Worm (Caenorhabditis elegans) whole organism, mixed stage, embryonic: Measurements from ENCODE around the gene sprr-2.

ENCODE experiments used
- cnd-1 ChIP-seq: fragments of 200-800 bp; sonication (Bioruptor generic); optimal IDR thresholded peaks from 2 replicates; lab custom pipeline; 2018; ENCODE audit warnings: mild to moderate bottlenecking, missing genetic modification characterization, missing compliant biosample characterization
- lin-13 ChIP-seq: fragments of 150-350 bp; optimal IDR thresholded peaks from 2 replicates; lab custom pipeline; 2014; ENCODE audit warnings: missing biosample characterization, missing genetic modification characterization
- mls-2 ChIP-seq: sonication (generic microtip); optimal IDR thresholded peaks from 2 replicates; lab custom pipeline; 2016; ENCODE audit warnings: mild to moderate bottlenecking, missing genetic modification characterization, moderate library complexity, missing compliant biosample characterization
- nhr-237 ChIP-seq: fragments of 150-350 bp; optimal IDR thresholded peaks from 2 replicates; lab custom pipeline; 2014; ENCODE audit warnings: missing biosample characterization, missing genetic modification characterization
- pha-4 ChIP-seq: fragments of 150-350 bp; optimal IDR thresholded peaks from 2 replicates; lab custom pipeline; 2018; ENCODE audit warnings: missing biosample characterization, missing genetic modification reagents, missing genetic modification characterization

DNA sequence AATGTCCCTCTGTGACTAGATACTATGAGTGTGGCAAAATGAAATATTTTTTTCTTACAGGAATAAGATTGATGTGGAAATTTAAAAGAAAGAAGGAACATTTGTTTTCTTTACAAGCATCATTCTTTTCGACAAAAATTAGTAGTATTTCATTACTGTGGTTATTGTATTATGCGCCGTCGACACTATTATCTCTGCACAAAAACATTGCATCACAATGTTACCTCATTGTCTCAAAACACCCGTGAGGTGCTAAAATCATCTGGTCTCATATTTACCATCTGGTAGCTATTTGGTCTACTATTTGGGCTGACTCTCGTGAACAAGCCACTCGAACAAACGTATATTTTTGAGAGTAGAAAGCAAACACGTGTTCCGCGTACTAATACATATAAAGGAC, 33.7 kb upstream of the sprr-2 start:
- no peak for TF ChIP-seq nhr-237 (tag; lab: Kevin White, UChicago)
- no peak for TF ChIP-seq pha-4 (tag; lab: Kevin White, UChicago)
- no peak for TF ChIP-seq mls-2 (tag; lab: Kevin White, UChicago)
- no peak for TF ChIP-seq lin-13 (tag; lab: Kevin White, UChicago)
- no peak for TF ChIP-seq cnd-1 (tag; lab: Kevin White, UChicago)
